Worm (Caenorhabditis elegans): Measurements from ENCODE around the gene C52E2.2.

- no peak for TF ChIP-seq nhr-12 (tag; optimal IDR thresholded peaks at IDR 0.05)
- no peak for TF ChIP-seq zag-1 (tag; optimal IDR thresholded peaks at IDR 0.05)
- no peak for TF ChIP-seq ztf-4 (tag; optimal IDR thresholded peaks at IDR 0.05)
- no peak for TF ChIP-seq tlp-1 (tag; optimal IDR thresholded peaks at IDR 0.05)
Observed at ce11 chrII:1820774-1821173, 31.8 kb upstream of the C52E2.2 start, which contains the start of gene fbxa-3.
